Worm (Caenorhabditis elegans) whole organism, young adult: ENCODE measurements around the gene mdt-19.

Source experiments
- B0261.1 ChIP-seq: sonication (generic microtip); optimal IDR thresholded peaks from 2 replicates; lab custom pipeline; 2016; ENCODE audit warnings: mild to moderate bottlenecking, missing genetic modification characterization, moderate library complexity, missing compliant biosample characterization
- C17E4.6 ChIP-seq: fragments of 200-800 bp; sonication (Bioruptor generic); IDR thresholded peaks from 2 replicates; pipeline ENCODE4 v1.3.6; 2022; ENCODE audit warnings: missing genetic modification reagents, missing genetic modification characterization, missing compliant biosample characterization
- F22D6.2 ChIP-seq: sonication (generic microtip); optimal IDR thresholded peaks from 2 replicates; lab custom pipeline; 2016; ENCODE audit warnings: mild to moderate bottlenecking, missing genetic modification characterization, missing compliant biosample characterization
- F37B4.10 ChIP-seq: fragments of 200-800 bp; sonication (Bioruptor generic); IDR thresholded peaks from 2 replicates; pipeline ENCODE4 v1.3.6; 2022; ENCODE audit warnings: missing genetic modification characterization, missing compliant biosample characterization
- F39B2.1 ChIP-seq: fragments of 200-800 bp; sonication (Bioruptor generic); IDR thresholded peaks from 2 replicates; pipeline ENCODE4 v1.3.6; 2022; ENCODE audit warnings: missing genetic modification reagents, missing genetic modification characterization, missing compliant biosample characterization
- F49E8.2 ChIP-seq: sonication (generic microtip); optimal IDR thresholded peaks from 3 replicates; lab custom pipeline; 2017; ENCODE audit warnings: missing genetic modification characterization, mild to moderate bottlenecking, missing compliant biosample characterization, antibody characterized with exemption, moderate library complexity; ENCODE audit not compliant: insufficient read depth
- F52B5.7 ChIP-seq: sonication (generic microtip); optimal IDR thresholded peaks from 2 replicates; lab custom pipeline; 2016; ENCODE audit warnings: mild to moderate bottlenecking, missing genetic modification characterization, missing compliant biosample characterization
- T26A5.8 ChIP-seq: sonication (generic microtip); optimal IDR thresholded peaks from 2 replicates; lab custom pipeline; 2016; ENCODE audit warnings: missing genetic modification characterization, missing compliant biosample characterization
- Y53F4B.3 ChIP-seq: fragments of 200-800 bp; sonication (Bioruptor generic); IDR thresholded peaks from 2 replicates; pipeline ENCODE4 v1.3.6; 2022; ENCODE audit warnings: missing genetic modification reagents, missing genetic modification characterization, missing compliant biosample characterization
- Y67H2A.10 ChIP-seq: fragments of 200-800 bp; sonication (Bioruptor generic); conservative IDR thresholded peaks from 2 replicates; pipeline ENCODE4 v1.3.6; 2022; ENCODE audit warnings: missing genetic modification reagents, missing genetic modification characterization, missing compliant biosample characterization
- bed-1 ChIP-seq: fragments of 200-800 bp; sonication (Bioruptor generic); IDR thresholded peaks from 2 replicates; pipeline ENCODE4 v1.3.6; 2022; ENCODE audit warnings: missing genetic modification reagents, missing genetic modification characterization, missing compliant biosample characterization
- ceh-91 ChIP-seq: fragments of 200-800 bp; sonication (Bioruptor generic); IDR thresholded peaks from 2 replicates; pipeline ENCODE4 v1.3.6; 2022; ENCODE audit warnings: missing genetic modification reagents, missing genetic modification characterization, missing compliant biosample characterization
- die-1 ChIP-seq: sonication (generic microtip); optimal IDR thresholded peaks from 2 replicates; lab custom pipeline; 2016; ENCODE audit warnings: missing genotype, mild to moderate bottlenecking, missing genetic modification characterization, missing compliant biosample characterization
- egrh-3 ChIP-seq: fragments of 200-800 bp; sonication (Bioruptor generic); IDR thresholded peaks from 2 replicates; pipeline ENCODE4 v1.3.6; 2022; ENCODE audit warnings: missing genetic modification reagents, missing genetic modification characterization, missing compliant biosample characterization
- ekl-4 ChIP-seq: fragments of 200-800 bp; sonication (Bioruptor generic); IDR thresholded peaks from 2 replicates; pipeline ENCODE4 v1.3.6; 2022; ENCODE audit warnings: missing genetic modification reagents, missing genetic modification characterization, missing compliant biosample characterization
- fkh-3 ChIP-seq: sonication (generic microtip); optimal IDR thresholded peaks from 2 replicates; lab custom pipeline; 2016; ENCODE audit warnings: mild to moderate bottlenecking, missing genetic modification characterization, missing compliant biosample characterization
- him-1 ChIP-seq: sonication (generic microtip); optimal IDR thresholded peaks from 2 replicates; lab custom pipeline; 2016; ENCODE audit warnings: missing genotype, missing genetic modification reagents, missing genetic modification characterization, missing compliant biosample characterization
- hrde-1 ChIP-seq: sonication (generic microtip); optimal IDR thresholded peaks from 2 replicates; lab custom pipeline; 2016; ENCODE audit warnings: missing genetic modification characterization, mild to moderate bottlenecking, missing compliant biosample characterization, moderate library complexity, missing genotype, missing genetic modification reagents, borderline replicate concordance
- lin-26 ChIP-seq: fragments of 200-800 bp; sonication (Bioruptor generic); IDR thresholded peaks from 2 replicates; pipeline ENCODE4 v1.3.6; 2022; ENCODE audit warnings: missing genetic modification reagents, missing genetic modification characterization, missing compliant biosample characterization
- lir-1 ChIP-seq: fragments of 200-800 bp; sonication (Bioruptor generic); conservative IDR thresholded peaks from 2 replicates; pipeline ENCODE4 v1.3.6; 2022; ENCODE audit warnings: missing genetic modification reagents, missing genetic modification characterization, missing compliant biosample characterization
- lsl-1 ChIP-seq: fragments of 200-800 bp; sonication (Bioruptor generic); optimal IDR thresholded peaks from 2 replicates; lab custom pipeline; 2018; ENCODE audit warnings: mild to moderate bottlenecking, missing genetic modification characterization, moderate library complexity, missing compliant biosample characterization
- lsy-27 ChIP-seq: sonication (generic microtip); optimal IDR thresholded peaks from 2 replicates; lab custom pipeline; 2017; ENCODE audit warnings: missing genetic modification characterization, mild to moderate bottlenecking, missing compliant biosample characterization, antibody characterized with exemption, missing genotype, borderline replicate concordance; ENCODE audit not compliant: insufficient read depth
- mel-28 ChIP-seq: sonication (generic microtip); optimal IDR thresholded peaks from 2 replicates; lab custom pipeline; 2016; ENCODE audit warnings: borderline replicate concordance, mild to moderate bottlenecking, missing genetic modification characterization, missing compliant biosample characterization
- mxl-1 ChIP-seq: sonication (generic microtip); optimal IDR thresholded peaks from 2 replicates; lab custom pipeline; 2016; ENCODE audit warnings: missing genetic modification characterization, missing compliant biosample characterization
- nfyb-1 ChIP-seq: fragments of 200-800 bp; sonication (Bioruptor generic); IDR thresholded peaks from 2 replicates; pipeline ENCODE4 v1.3.6; 2022; ENCODE audit warnings: missing genetic modification reagents, missing genetic modification characterization, missing compliant biosample characterization
- nhr-80 ChIP-seq: sonication (generic microtip); optimal IDR thresholded peaks from 2 replicates; lab custom pipeline; 2016; ENCODE audit warnings: missing genetic modification characterization, missing compliant biosample characterization
- pbrm-1 ChIP-seq: fragments of 200-800 bp; sonication (Bioruptor generic); IDR thresholded peaks from 2 replicates; pipeline ENCODE4 v1.3.6; 2022; ENCODE audit warnings: missing genetic modification reagents, missing genetic modification characterization, missing compliant biosample characterization
- pha-4 ChIP-seq: fragments of 150-350 bp; sonication (generic microtip); optimal IDR thresholded peaks from 2 replicates; lab custom pipeline; 2014; ENCODE audit warnings: missing biosample characterization, missing genetic modification reagents, missing genetic modification characterization
- repo-1 ChIP-seq: sonication (generic microtip); optimal IDR thresholded peaks from 2 replicates; lab custom pipeline; 2017; ENCODE audit warnings: mild to moderate bottlenecking, missing genetic modification characterization, missing compliant biosample characterization
- rpc-1 ChIP-seq, 2 experiments: fragments of 150-350 bp in 1 of 2; sonication (generic microtip) in 1 of 2; optimal IDR thresholded peaks; 2 replicates each; lab custom pipeline; 2014 to 2018; ENCODE audit warnings: missing biosample characterization in 1 of 2, missing genetic modification characterization in 1 of 2, missing genetic modification reagents in 1 of 2, missing genotype in 1 of 2
- snpc-3.4 ChIP-seq: sonication (generic microtip); optimal IDR thresholded peaks from 2 replicates; lab custom pipeline; 2017; ENCODE audit warnings: missing genetic modification characterization, mild to moderate bottlenecking, missing compliant biosample characterization, antibody characterized with exemption, moderate library complexity, missing genotype, missing genetic modification reagents
- sptf-2 ChIP-seq: fragments of 200-800 bp; sonication (Bioruptor generic); optimal IDR thresholded peaks from 2 replicates; lab custom pipeline; 2018; ENCODE audit warnings: mild to moderate bottlenecking, missing genetic modification characterization, missing compliant biosample characterization
- tbp1 ChIP-seq: fragments of 200-800 bp; sonication (Bioruptor generic); optimal IDR thresholded peaks from 2 replicates; lab custom pipeline; 2018; ENCODE audit warnings: mild to moderate bottlenecking, missing genetic modification characterization, missing compliant biosample characterization
- tlf-1 ChIP-seq: fragments of 200-800 bp; sonication (Bioruptor generic); optimal IDR thresholded peaks from 2 replicates; lab custom pipeline; 2018; ENCODE audit warnings: mild to moderate bottlenecking, missing genetic modification characterization, missing compliant biosample characterization
- unc-62 ChIP-seq: fragments of 150-350 bp; optimal IDR thresholded peaks from 2 replicates; lab custom pipeline; 2014; ENCODE audit warnings: missing biosample characterization, missing genetic modification reagents, missing genetic modification characterization
- zfh-2 ChIP-seq: fragments of 200-800 bp; sonication (Bioruptor generic); conservative IDR thresholded peaks from 2 replicates; pipeline ENCODE4 v1.3.6; 2022; ENCODE audit warnings: missing genetic modification reagents, missing genetic modification characterization, missing compliant biosample characterization
- zim-3 ChIP-seq: sonication (generic microtip); optimal IDR thresholded peaks from 2 replicates; lab custom pipeline; 2017; ENCODE audit warnings: mild to moderate bottlenecking, missing genetic modification characterization, moderate library complexity, missing compliant biosample characterization
- ztf-22 ChIP-seq: fragments of 200-800 bp; sonication (Bioruptor generic); optimal IDR thresholded peaks from 2 replicates; lab custom pipeline; 2018; ENCODE audit warnings: mild to moderate bottlenecking, missing genetic modification characterization, moderate library complexity, missing compliant biosample characterization
- ztf-25 ChIP-seq: fragments of 200-800 bp; sonication (Bioruptor generic); IDR thresholded peaks from 2 replicates; pipeline ENCODE4 v1.3.6; 2022; ENCODE audit warnings: missing genetic modification reagents, missing genetic modification characterization, missing compliant biosample characterization

mdt-19 gene

ce11 chrIII:2632819-2633398 lies 35.1 kb downstream of the mdt-19 start:
- TF ChIP-seq T26A5.8: no peak
- no peak for TF ChIP-seq him-1 (tag; lab: Kevin White, UChicago)
- no peak for TF ChIP-seq unc-62 (GFP tag; lab: Kevin White, UChicago)
- no peak for TF ChIP-seq nhr-80 (tag; lab: Kevin White, UChicago)
- TF ChIP-seq mxl-1 (tag; lab: Kevin White, UChicago): no peak
- no peak for TF ChIP-seq lsy-27 (tag; lab: Kevin White, UChicago)
- TF ChIP-seq ekl-4 (GFP tag; lab: Robert Waterston, UW): no peak
- no peak for TF ChIP-seq B0261.1 (tag; lab: Kevin White, UChicago)
- no peak for TF ChIP-seq egrh-3
- no peak for TF ChIP-seq ceh-91
- TF ChIP-seq F37B4.10 (GFP tag; lab: Robert Waterston, UW): no peak
- no peak for TF ChIP-seq snpc-3.4 (tag; lab: Kevin White, UChicago)
- no peak for TF ChIP-seq mel-28 (tag; lab: Kevin White, UChicago)

DNA sequence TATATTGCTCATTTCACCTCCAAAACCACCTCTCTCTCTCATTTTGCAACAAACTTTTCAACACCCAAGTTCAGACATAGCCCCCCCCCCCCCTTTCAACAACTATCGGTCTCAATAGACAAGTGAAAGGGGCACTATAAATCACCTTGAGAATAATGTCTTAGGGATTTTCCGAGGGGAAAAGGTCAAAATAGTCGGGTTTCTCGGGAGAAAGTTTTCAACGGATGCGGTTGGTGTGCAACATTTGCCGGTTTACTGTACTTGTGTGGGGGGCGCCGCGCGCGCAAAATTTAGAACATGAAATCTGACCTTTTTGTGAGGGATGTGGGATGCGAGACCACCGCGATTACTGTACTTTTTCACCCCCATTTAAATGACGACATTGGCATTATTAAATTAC lies 36.7 kb downstream of the mdt-19 start:
- TF ChIP-seq F22D6.2 (no peak), lir-1 (GFP tag; lab: Robert Waterston, UW) (no peak), Y53F4B.3 (GFP tag; lab: Robert Waterston, UW) (no peak), ekl-4 (GFP tag; lab: Robert Waterston, UW) (no peak), F49E8.2 (tag; lab: Kevin White, UChicago) (no peak), C17E4.6 (no peak), tbp1 (no peak), lin-26 (GFP tag; lab: Robert Waterston, UW) (no peak), rpc-1 (optimal IDR thresholded peaks at IDR 0.05; lab: Kevin White, UChicago) (no peak), rpc-1 (tag; optimal IDR thresholded peaks at IDR 0.05; lab: Kevin White, UChicago) (no peak), bed-1 (GFP tag; lab: Robert Waterston, UW) (no peak), Y67H2A.10 (GFP tag; lab: Robert Waterston, UW) (no peak), pha-4 (no peak), zim-3 (tag; lab: Kevin White, UChicago) (no peak), F39B2.1 (GFP tag; lab: Robert Waterston, UW) (no peak), fkh-3 (tag; lab: Kevin White, UChicago) (no peak), repo-1 (tag; lab: Kevin White, UChicago) (no peak), F52B5.7 (no peak)

ce11 chrIII:2636137-2636536 lies 38.3 kb downstream of the mdt-19 start, which contains the start of gene zmp-2:
Gene zmp-2 (plus strand): TSS chrIII:2636383.
- TF ChIP-seq ztf-22 (GFP tag; lab: Kevin White, UChicago) (no peak), ztf-25 (GFP tag; lab: Robert Waterston, UW) (no peak), hrde-1 (tag; lab: Kevin White, UChicago) (no peak), tbp1 (no peak), T26A5.8 (no peak), pbrm-1 (GFP tag; lab: Robert Waterston, UW) (peak; percentile 36; the same call in 1 of the 2 replicates), nfyb-1 (GFP tag; lab: Robert Waterston, UW) (no peak), lsl-1 (GFP tag; lab: Kevin White, UChicago) (no peak), die-1 (tag; lab: Kevin White, UChicago) (no peak), zfh-2 (GFP tag; lab: Robert Waterston, UW) (peak; percentile 77), tlf-1 (GFP tag; lab: Kevin White, UChicago) (no peak), sptf-2 (GFP tag; lab: Kevin White, UChicago) (no peak), egrh-3 (peak; percentile 57; the same call in 1 of the 2 replicates)
